Worm (Caenorhabditis elegans): ENCODE data around the gene mfsd-11.

The mfsd-11 gene

DNA sequence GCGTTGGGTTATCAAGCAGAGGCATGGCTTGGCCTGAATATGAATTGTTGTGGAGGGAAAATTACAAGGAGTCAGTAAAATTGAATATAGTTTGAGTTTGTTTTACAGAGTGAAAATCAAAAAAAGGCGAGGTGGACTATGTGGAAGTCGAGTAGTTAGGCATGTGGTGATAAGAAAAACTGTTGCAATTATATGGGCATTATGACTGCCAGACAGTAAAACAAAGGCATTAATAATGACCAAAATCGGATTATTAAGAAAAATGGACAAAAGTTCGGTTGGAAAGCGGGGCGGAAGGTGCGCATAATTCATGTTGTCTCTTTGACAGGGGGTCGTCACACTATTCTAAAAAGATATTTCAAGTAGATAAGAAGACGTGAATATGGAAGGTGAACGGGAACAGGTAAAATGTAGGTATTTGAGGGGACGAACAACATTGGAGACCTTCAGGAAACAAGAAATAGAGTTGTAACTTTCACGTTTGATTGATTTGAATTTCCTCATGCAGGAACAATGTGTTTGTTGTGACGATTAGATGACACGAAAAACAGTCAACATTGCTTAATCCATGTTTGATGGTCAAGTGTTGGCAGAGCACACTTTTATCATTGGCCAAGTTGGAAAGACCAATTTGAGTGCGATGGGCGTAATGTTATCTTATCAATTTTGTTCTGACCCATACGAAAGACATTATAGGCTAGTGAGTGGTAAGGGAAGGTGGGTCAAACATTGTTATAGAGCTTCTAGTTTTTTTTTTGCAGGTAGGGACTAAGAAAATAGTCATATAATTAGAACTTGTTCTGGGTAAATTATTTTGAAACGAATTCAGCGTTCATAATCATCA, at the start of gene mfsd-11:
mfsd-11 (minus strand) TSS at position 51 of the 844 bp plus-strand sequence.
- TF ChIP-seq W03F9.2 (tag; optimal IDR thresholded peaks at IDR 0.05) (no peak), him-1 (tag; optimal IDR thresholded peaks at IDR 0.05) (no peak), dao-5 (tag; optimal IDR thresholded peaks at IDR 0.05) (no peak)

DNA sequence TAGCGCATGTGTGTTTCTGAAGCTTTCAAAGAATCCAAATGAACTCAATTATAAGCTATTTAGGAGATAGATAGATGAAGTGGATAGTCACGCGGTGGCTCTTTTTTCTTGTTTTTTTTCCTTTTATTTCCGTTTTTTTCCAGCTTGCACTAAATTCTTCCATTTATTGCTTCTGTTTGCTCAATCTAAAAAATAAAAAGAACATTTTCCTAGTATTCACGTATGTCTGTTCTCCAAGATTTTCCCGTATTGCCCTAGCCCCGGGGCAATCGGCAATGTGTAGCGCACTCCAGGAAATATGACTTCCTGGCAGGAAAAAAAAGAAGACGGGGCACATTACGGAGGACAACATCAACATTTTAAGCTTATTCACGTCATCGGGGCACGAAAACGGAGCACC, 47.9 kb upstream of the mfsd-11 start:
- no peak for TF ChIP-seq dao-5 (tag; optimal IDR thresholded peaks at IDR 0.05)
- TF ChIP-seq W03F9.2 (tag; optimal IDR thresholded peaks at IDR 0.05), result no peak
- no peak for TF ChIP-seq him-1 (tag; optimal IDR thresholded peaks at IDR 0.05)

DNA sequence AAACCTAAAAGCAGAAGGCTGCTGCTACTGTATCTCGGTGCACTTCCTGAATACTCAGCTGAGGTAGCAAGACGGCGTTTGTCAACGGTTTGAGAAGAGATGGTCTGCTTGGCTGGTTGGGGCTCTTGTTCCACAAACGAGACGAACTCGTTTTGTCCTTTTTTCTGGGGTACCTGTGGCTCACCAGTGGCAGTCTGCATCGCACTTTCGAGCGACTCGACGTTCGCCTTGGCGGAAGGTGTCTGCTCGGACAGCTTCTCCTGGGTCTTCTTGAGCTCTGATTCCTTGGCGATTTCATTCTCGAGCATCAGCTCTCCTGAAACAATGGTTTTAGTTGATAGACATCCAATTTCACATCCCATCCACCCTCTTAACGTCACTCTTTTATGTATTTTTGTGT, 47.5 kb upstream of the mfsd-11 start:
- TF ChIP-seq him-1 (tag; optimal IDR thresholded peaks at IDR 0.05) (no peak), W03F9.2 (tag; optimal IDR thresholded peaks at IDR 0.05) (no peak), dao-5 (tag; optimal IDR thresholded peaks at IDR 0.05) (no peak)

DNA sequence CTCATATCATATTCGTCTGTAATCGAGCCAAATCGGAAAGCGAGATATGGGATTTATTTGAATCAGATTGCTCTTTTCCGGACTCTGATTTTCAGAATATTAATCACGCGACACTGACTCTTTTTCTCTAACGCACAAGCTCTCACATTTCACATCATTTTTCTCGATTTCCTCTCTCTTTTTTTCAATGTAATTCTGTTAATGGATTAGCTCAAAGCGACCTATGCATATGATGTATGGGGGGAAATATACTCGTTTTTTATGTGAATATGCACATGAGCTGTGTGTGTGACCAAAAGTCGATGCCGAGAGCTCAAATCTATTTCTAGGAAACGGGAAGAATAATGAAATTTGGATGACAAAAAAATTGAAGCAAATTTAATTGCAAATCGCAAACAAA, 46.7 kb upstream of the mfsd-11 start:
- TF ChIP-seq dao-5 (tag; optimal IDR thresholded peaks at IDR 0.05) (no peak), him-1 (tag; optimal IDR thresholded peaks at IDR 0.05) (no peak), W03F9.2 (tag; optimal IDR thresholded peaks at IDR 0.05) (no peak)

DNA sequence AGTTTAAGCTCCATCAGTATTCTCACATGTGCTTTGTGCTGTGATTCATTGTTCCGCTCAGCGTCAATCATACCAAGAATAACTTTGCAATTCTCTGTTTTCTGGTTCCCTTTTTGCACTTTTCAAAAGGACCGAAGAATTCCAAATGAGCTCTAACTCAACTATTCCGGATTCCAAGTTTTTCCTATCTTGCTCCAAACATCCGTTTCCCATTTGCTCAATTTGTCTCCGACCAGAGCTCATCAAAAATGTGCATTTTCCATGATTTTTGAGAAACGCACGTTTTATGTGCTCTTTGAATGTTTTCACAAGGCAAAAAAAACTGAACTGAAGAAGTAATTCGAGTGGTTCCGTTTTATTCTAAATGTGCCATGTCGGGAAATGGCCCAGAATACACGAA, 44.4 kb upstream of the mfsd-11 start:
- peak; percentile 15 for TF ChIP-seq him-1 (tag; optimal IDR thresholded peaks at IDR 0.05)
- no peak for TF ChIP-seq dao-5 (tag; optimal IDR thresholded peaks at IDR 0.05)
- no peak for TF ChIP-seq W03F9.2 (tag; optimal IDR thresholded peaks at IDR 0.05)

DNA sequence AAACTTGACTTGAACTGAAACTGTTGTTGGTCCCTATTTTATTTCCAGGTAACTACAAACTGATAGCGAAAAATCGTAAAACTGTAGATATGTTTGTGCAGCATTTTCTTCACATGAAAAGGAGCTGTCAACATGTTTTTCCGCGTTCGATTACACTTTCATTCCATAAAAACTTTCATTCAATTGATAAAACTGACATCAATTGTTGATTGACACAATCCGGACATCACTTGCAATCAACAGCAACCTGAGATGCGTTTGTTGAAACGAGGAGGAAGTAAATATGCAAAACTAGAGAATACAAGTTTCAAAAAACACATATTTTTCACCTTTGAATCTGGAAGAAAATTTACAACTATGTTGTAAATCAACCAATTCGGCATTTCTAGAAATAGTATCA, 43.5 kb upstream of the mfsd-11 start:
- no peak for TF ChIP-seq dao-5 (tag; optimal IDR thresholded peaks at IDR 0.05)
- no peak for TF ChIP-seq him-1 (tag; optimal IDR thresholded peaks at IDR 0.05)
- no peak for TF ChIP-seq W03F9.2 (tag; optimal IDR thresholded peaks at IDR 0.05)

DNA sequence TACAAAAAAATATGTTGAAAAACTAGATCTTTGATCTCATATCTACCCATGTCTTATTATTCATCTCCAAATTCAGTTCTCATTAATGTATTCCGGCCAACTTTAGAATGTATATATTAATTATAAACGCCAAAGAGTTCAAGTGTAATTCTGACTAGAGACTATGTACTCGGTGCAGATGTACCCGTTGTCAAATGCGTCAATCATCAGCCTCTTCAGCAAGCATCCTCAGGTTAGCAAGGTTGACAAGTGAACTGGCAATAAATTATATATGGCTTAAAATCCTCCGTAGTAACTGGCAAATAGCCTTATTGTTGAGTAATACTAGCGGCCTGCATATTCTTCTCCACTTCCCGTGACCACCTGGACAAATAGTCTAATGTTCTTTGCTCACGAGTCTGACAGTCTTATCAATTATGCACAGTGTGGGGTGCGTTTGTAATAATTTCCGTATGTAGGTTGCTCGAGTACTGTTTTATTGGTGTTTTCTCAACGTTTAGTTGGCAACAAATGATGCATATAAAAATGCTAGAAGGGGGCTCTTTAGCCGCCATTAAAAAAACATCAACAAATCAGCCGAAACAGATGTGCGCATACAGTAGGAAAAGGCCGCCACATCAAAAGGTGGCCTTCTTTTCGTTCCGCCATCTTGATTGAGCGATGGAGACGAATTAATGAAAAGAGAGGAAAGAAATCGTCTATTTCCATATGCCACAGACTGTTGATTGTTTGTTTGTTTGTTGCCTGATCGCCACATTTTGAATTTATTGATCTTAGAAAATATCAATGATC, 34.6 kb upstream of the mfsd-11 start:
- TF ChIP-seq him-1 (tag; optimal IDR thresholded peaks at IDR 0.05), result no peak
- TF ChIP-seq W03F9.2 (tag; optimal IDR thresholded peaks at IDR 0.05), result no peak
- TF ChIP-seq dao-5 (tag; optimal IDR thresholded peaks at IDR 0.05), result no peak

DNA sequence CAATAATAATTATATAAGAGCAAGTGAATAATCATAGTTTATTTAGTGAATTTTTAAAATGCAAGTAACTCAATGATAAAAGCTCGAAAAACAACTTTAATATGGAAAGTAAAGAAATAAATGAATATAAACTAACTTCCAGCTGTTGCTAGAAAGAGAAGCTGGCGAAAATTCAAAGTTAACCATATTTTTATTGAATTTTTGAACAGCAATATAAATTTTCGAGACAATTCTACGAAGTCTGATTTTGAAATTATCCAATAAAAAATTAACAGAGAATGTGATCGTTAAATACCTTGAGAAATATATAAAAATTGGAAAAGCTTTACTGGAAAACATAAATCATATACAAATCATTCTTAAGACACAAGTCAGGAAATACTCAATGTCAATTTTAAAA, 32.7 kb upstream of the mfsd-11 start:
- TF ChIP-seq W03F9.2 (tag; optimal IDR thresholded peaks at IDR 0.05) (no peak), him-1 (tag; optimal IDR thresholded peaks at IDR 0.05) (no peak), dao-5 (tag; optimal IDR thresholded peaks at IDR 0.05) (no peak)

DNA sequence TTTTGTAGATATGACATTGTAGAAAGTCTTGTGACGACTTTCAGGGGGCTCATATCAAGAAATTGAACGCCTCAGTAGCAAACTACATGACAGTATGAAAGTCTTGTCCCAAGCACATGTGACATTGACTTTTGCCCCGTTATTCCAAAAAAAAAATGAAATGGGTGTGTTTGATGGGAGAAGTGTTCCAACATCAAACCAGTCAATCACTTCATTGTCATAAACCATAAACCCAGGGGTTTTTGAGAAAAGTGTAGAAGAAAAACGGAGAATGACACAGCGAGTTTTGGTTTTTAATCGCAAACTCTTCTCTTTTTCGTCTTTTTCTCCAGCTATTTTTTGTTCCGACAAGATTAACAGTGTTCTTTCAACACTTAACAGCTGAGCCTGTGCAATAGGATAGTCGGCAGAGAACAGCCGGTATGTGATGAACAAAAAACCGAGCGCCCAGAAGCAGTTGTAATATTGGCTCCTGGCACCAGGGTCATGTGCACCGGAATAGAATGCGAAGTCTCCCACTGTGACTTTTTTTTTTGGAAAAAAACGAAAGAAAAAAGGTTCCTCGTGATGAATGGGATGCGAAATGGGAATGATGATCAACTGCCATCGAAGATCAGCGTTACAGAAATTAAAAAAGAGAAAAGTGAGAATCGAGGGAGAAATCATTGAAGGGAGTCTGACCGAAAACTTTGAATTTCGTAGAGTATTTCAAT, 32.1 kb upstream of the mfsd-11 start:
- TF ChIP-seq him-1 (tag; optimal IDR thresholded peaks at IDR 0.05), result no peak
- no peak for TF ChIP-seq dao-5 (tag; optimal IDR thresholded peaks at IDR 0.05)
- TF ChIP-seq W03F9.2 (tag; optimal IDR thresholded peaks at IDR 0.05), result no peak

DNA sequence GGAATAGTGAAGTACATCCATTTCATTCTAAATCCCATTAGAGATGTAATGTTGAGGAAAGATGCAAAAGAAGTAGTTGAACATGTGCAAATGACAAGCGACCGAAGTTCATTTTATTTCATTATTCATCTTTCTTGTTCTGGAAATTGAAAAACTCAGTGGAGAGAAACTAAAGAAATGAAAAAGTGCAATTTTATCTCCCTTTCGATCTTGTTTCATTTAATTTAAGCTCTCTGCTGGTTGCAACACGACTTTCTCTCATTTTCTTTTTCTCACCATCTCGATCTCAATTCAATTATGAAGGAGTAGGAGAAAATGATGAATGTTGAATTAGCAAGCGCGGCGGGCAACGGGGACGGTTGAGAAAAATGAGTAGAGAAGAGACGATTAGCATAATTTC, 30.5 kb upstream of the mfsd-11 start:
- no peak for TF ChIP-seq W03F9.2 (tag; optimal IDR thresholded peaks at IDR 0.05)
- TF ChIP-seq dao-5 (tag; optimal IDR thresholded peaks at IDR 0.05), result no peak
- no peak for TF ChIP-seq him-1 (tag; optimal IDR thresholded peaks at IDR 0.05)

DNA sequence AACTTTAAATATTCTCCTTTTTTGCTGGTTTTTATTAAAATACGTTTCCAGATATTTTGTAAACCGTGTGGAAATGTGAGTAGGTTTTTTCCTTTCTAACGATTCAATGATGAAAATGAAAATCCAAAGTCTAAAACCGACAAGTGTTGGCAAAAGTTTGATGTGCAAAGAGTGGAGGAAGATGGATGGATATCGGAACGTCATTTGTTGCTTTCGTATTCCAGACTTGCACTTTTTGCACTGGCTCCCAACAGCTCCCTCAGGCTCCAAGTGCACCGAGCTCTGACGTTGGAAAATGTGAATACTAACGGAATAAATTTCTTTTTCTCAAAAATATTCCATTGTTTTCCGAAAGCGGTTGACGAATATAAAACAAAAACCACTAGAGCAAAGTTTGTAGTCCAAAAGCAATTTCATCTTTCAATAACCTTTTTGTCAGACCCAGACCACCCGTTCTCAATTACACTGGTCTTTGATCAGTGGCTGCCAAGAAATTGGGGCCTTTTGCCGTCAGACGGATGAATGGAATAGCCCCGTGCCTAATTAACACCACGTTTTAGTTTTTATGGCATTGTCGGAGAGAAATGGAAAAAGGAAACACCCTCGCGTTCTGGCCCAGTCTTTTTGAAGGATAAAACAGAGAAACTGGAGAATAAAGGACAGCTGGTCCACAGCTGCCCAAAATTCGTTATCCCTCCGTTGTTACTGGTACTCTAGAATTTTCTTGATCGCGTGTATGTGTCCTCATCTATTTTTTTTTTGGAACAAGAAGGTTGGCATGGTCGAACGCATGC, 29.0 kb upstream of the mfsd-11 start:
- TF ChIP-seq him-1 (tag; optimal IDR thresholded peaks at IDR 0.05), result no peak

DNA sequence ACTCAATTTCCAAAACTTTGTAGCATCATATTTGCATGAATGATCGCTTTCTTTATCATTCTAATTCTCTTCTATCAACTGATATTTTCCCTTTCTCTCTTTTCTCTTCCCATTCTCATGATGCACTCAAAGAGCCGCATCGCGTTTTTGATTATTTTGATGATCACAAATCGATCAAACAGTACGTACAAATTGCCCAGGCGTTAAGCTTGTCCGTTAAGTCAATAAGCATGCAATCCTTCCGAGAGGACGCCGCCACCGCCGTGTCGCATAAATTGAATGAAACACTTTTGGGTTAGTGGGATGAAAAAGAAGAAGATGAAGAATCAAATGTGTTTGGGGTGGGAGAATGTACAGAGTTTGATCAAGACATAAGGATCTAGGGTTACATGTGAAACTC, 27.7 kb upstream of the mfsd-11 start:
- TF ChIP-seq dao-5 (tag; optimal IDR thresholded peaks at IDR 0.05), result no peak
- no peak for TF ChIP-seq W03F9.2 (tag; optimal IDR thresholded peaks at IDR 0.05)
- no peak for TF ChIP-seq him-1 (tag; optimal IDR thresholded peaks at IDR 0.05)

DNA sequence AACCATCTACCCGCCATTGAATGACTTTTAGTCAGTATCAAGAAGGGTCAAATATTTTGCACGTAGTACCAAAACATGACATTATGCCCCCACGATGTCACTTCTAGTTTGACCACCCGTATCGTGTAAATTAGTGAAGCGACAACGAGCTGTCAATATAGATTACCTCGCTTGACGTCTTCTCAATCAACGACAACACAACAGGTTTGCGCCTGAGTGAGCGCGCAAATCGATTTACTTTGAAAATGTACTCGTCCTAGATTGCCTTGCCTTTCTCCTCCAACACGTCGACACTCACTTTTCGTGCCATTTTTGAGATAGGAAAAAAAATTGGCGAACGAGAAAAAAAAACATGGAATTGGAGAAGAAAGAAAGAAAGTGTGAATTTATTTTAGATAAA, 26.8 kb upstream of the mfsd-11 start:
- TF ChIP-seq him-1 (tag; optimal IDR thresholded peaks at IDR 0.05), result no peak
- no peak for TF ChIP-seq dao-5 (tag; optimal IDR thresholded peaks at IDR 0.05)
- TF ChIP-seq W03F9.2 (tag; optimal IDR thresholded peaks at IDR 0.05), result no peak

Measured in whole organism, L4/young adult.